Fruit fly (Drosophila melanogaster) S2 (cell line): ENCODE data around the gene pn.

Source experiments
- CG8478 ChIP-seq: fragments of >200 bp; optimal IDR thresholded peaks from 2 replicates; lab custom pipeline; 2018
- CTCF ChIP-seq, 2 experiments: fragments of >200 bp; optimal IDR thresholded peaks; 2 replicates each; lab custom pipeline; 2018

dm6 chrX:2166129-2166528 is 14.9 kb upstream of the pn start:
- TF ChIP-seq CG8478: no peak
- no peak for TF ChIP-seq CTCF (optimal IDR thresholded peaks at IDR 0.05; lab: Kevin White, UChicago)
